Worm (Caenorhabditis elegans): ENCODE measurements around the gene F59B1.10.

The F59B1.10 gene

DNA sequence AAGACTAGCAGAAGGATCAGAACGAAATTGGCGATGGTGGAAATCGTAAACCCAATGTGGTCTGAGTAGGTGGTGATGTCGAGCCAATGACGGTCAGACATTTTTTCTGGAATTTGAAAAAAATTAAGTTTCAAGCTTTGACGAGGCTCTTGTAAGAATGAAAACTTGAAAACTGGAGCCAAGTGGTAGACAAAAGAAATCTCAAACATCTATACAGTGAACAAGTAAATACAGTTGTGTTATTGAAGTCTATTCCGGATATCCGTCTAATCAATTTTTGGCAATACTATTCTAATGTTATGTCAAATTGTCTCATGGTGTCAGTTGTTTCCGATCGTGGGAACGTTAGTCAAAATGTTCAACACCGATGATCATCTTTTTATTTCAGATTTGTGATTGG lies 19.1 kb upstream of the F59B1.10 start, which contains the start of gene str-113:
TSS of gene str-113 (minus strand) at position 101 of the 400 bp plus-strand sequence.
- no peak for TF ChIP-seq lin-14 (GFP tag; optimal IDR thresholded peaks at IDR 0.05)
- no peak for TF ChIP-seq Y116A8C.19 (tag; optimal IDR thresholded peaks at IDR 0.05; ENCODE audit: borderline replicate concordance)
- no peak for TF ChIP-seq C16A3.4 (tag; optimal IDR thresholded peaks at IDR 0.05)
- no peak for TF ChIP-seq isw-1 (GFP tag; IDR thresholded peaks at IDR 0.05)
- TF ChIP-seq hlh-17 (GFP tag; optimal IDR thresholded peaks at IDR 0.05; ENCODE audit: borderline replicate concordance): no peak
- no peak for TF ChIP-seq nhr-90 (tag; optimal IDR thresholded peaks at IDR 0.05; ENCODE audit: poor library complexity)
- no peak for TF ChIP-seq egl-27 (tag; optimal IDR thresholded peaks at IDR 0.05)
- TF ChIP-seq ceh-88 (GFP tag; IDR thresholded peaks at IDR 0.05): no peak
- TF ChIP-seq F16B12.6 (tag; optimal IDR thresholded peaks at IDR 0.05): no peak
- TF ChIP-seq rnt-1 (tag; optimal IDR thresholded peaks at IDR 0.05): no peak
- TF ChIP-seq sptf-1 (tag; optimal IDR thresholded peaks at IDR 0.05): no peak
- TF ChIP-seq mef-2 (tag; optimal IDR thresholded peaks at IDR 0.05): no peak
- no peak for TF ChIP-seq grh-1 (GFP tag; IDR thresholded peaks at IDR 0.05)
- no peak for TF ChIP-seq zip-4 (GFP tag; optimal IDR thresholded peaks at IDR 0.05)

DNA sequence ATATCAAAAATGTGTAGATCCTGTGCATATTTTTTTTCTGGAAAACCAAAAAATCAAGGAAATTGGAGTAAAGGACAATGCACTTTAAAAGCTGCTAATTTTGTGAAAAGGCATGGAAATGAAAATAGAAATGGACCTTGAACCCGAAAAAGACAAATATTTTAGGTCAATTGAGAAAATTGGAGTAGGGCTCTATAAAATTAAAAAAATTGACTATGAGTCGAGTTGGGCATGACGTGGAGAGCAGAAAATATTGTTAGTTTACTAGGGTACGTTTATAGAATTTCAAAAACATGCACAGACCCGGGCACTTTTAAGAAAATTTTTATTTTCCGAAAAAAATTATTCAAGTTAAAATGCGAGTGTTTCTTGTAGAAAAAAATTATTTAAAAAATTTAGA lies 11.7 kb upstream of the F59B1.10 start, which contains the start of gene acr-23:
TSS of gene acr-23 (minus strand) at position 101 of the 400 bp plus-strand sequence.
- no peak for TF ChIP-seq ztf-4 (tag; optimal IDR thresholded peaks at IDR 0.05)
- no peak for TF ChIP-seq mep-1 (tag; optimal IDR thresholded peaks at IDR 0.05)
- no peak for TF ChIP-seq nhr-28 (tag; optimal IDR thresholded peaks at IDR 0.05)
- TF ChIP-seq nhr-12 (tag; optimal IDR thresholded peaks at IDR 0.05): no peak
- no peak for TF ChIP-seq xbp-1 (tag; optimal IDR thresholded peaks at IDR 0.05)
- no peak for TF ChIP-seq tlp-1 (tag; optimal IDR thresholded peaks at IDR 0.05)
- TF ChIP-seq hlh-4 (tag; optimal IDR thresholded peaks at IDR 0.05): no peak
- no peak for TF ChIP-seq pqm-1 (tag; optimal IDR thresholded peaks at IDR 0.05)
- TF ChIP-seq alr-1 (tag; optimal IDR thresholded peaks at IDR 0.05; ENCODE audit: borderline replicate concordance): no peak
- TF ChIP-seq sup-37 (GFP tag; optimal IDR thresholded peaks at IDR 0.05): no peak
- no peak for TF ChIP-seq unc-86 (tag; optimal IDR thresholded peaks at IDR 0.05)
- no peak for TF ChIP-seq egl-27 (tag; optimal IDR thresholded peaks at IDR 0.05)
- no peak for TF ChIP-seq isw-1 (GFP tag; IDR thresholded peaks at IDR 0.05)
- TF ChIP-seq pag-3 (tag; optimal IDR thresholded peaks at IDR 0.05; ENCODE audit: borderline replicate concordance, insufficient read depth): no peak
- no peak for TF ChIP-seq ceh-63 (GFP tag; optimal IDR thresholded peaks at IDR 0.05)
- no peak for TF ChIP-seq nhr-19 (GFP tag; conservative IDR thresholded peaks at IDR 0.05)
- no peak for TF ChIP-seq lsy-2 (tag; optimal IDR thresholded peaks at IDR 0.05)
- no peak for TF ChIP-seq ces-1 (GFP tag; optimal IDR thresholded peaks at IDR 0.05)
- no peak for TF ChIP-seq skn-1 (tag; optimal IDR thresholded peaks at IDR 0.05)
- TF ChIP-seq tbx-2 (tag; optimal IDR thresholded peaks at IDR 0.05): no peak

DNA sequence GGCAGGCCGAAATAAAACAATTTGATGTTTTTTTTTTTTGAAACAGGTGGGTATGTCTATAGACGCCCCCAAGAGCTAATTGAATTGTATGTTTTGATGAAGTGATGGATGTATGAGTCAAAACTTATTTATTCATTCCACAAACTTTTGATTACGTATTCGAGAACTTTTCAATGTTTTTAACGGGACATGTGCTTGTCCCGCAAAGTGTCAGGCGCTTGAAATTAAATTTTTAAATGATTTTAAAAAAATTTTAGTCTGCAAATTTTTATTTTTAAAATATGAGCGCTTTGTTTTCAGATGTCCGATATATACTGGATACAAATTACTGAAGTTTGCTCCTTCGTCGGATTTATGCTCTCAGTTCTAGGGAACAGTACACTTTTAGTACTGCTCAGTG lies 1.7 kb upstream of the F59B1.10 start, which contains the start of gene str-114:
TSS of gene str-114 (plus strand) at position 301 of the 400 bp plus-strand sequence.
- TF ChIP-seq nhr-237 (tag; optimal IDR thresholded peaks at IDR 0.05) (no peak), egl-27 (tag; optimal IDR thresholded peaks at IDR 0.05) (no peak), nhr-76 (tag; optimal IDR thresholded peaks at IDR 0.05) (no peak), irx-1 (tag; optimal IDR thresholded peaks at IDR 0.05) (no peak), blmp-1 (tag; optimal IDR thresholded peaks at IDR 0.05) (no peak), lin-13 (GFP tag; optimal IDR thresholded peaks at IDR 0.05) (no peak), ztf-11 (tag; optimal IDR thresholded peaks at IDR 0.05) (no peak), nhr-77 (tag; optimal IDR thresholded peaks at IDR 0.05) (no peak), lin-15B (tag; optimal IDR thresholded peaks at IDR 0.05) (no peak)

Measured in whole organism, L1 larva.